Worm (Caenorhabditis elegans) whole organism, early embryonic: Measurements from ENCODE around the gene copz-1.

Experiments used
- B0310.2 ChIP-seq: sonication (generic microtip); optimal IDR thresholded peaks from 2 replicates; lab custom pipeline; 2016; ENCODE audit warnings: mild to moderate bottlenecking, missing genetic modification characterization, missing compliant biosample characterization
- F13C5.2 ChIP-seq: sonication (generic microtip); optimal IDR thresholded peaks from 2 replicates; lab custom pipeline; 2017; ENCODE audit warnings: mild to moderate bottlenecking, missing genetic modification characterization, inconsistent platforms, missing compliant biosample characterization
- aly-1 ChIP-seq: sonication (generic microtip); optimal IDR thresholded peaks from 2 replicates; lab custom pipeline; 2016; ENCODE audit warnings: missing genetic modification characterization, missing compliant biosample characterization
- ama-1 ChIP-seq: fragments of 150-350 bp; optimal IDR thresholded peaks from 2 replicates; lab custom pipeline; 2014
- ceh-13 ChIP-seq: fragments of 200-800 bp; sonication (Bioruptor generic); optimal IDR thresholded peaks from 2 replicates; lab custom pipeline; 2018; ENCODE audit warnings: mild to moderate bottlenecking, missing genetic modification characterization, missing compliant biosample characterization
- flt-1 ChIP-seq: fragments of 200-800 bp; sonication (Bioruptor generic); IDR thresholded peaks from 2 replicates; pipeline ENCODE4 v1.3.6; 2022; ENCODE audit warnings: missing genetic modification characterization, missing compliant biosample characterization
- hmbx-1 ChIP-seq: sonication (generic microtip); optimal IDR thresholded peaks from 2 replicates; lab custom pipeline; 2016; ENCODE audit warnings: mild to moderate bottlenecking, missing genetic modification characterization, missing compliant biosample characterization
- pes-1 ChIP-seq: fragments of 200-800 bp; sonication (Bioruptor generic); IDR thresholded peaks from 2 replicates; pipeline ENCODE4 v1.3.6; 2022; ENCODE audit warnings: missing genetic modification reagents, missing genetic modification characterization, missing compliant biosample characterization
- tbx-37 ChIP-seq: fragments of 200-800 bp; sonication (Bioruptor generic); conservative IDR thresholded peaks from 2 replicates; pipeline ENCODE4 v1.3.6; 2022; ENCODE audit warnings: missing genetic modification reagents, missing genetic modification characterization, missing compliant biosample characterization

DNA sequence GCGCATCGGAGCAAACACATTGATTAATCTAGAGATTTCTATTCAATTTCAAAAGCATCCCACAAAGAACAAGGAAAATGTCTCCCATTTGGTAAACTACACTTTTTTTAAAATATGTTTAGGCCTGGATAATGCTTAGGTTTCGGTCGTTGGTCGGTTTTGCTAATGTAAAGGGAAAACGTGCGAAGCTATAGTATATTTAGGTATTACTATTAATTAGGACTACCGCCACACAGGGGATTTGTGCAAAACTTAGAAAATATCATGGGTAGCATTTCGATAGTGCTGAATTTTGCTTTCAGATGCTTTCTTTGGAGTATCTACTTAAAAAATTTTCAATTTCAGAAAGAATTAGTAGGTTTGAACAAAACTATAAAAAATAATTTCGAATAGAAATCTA lies 40.3 kb downstream of the copz-1 start:
- TF ChIP-seq F13C5.2 (tag; lab: Kevin White, UChicago) (no peak), tbx-37 (GFP tag; lab: Robert Waterston, UW) (no peak), pes-1 (GFP tag; lab: Robert Waterston, UW) (no peak), ama-1 (lab: Kevin White, UChicago) (no peak), B0310.2 (tag; lab: Kevin White, UChicago) (no peak), aly-1 (no peak), hmbx-1 (tag; lab: Kevin White, UChicago) (no peak), flt-1 (GFP tag; lab: Robert Waterston, UW) (no peak), ceh-13 (GFP tag; lab: Kevin White, UChicago) (no peak)
